Fruit fly (Drosophila melanogaster): ENCODE data around the gene obst-I.
A peak's percentile ranks its signal among the peaks of the same experiment; 100 is the strongest.

obst-I gene

DNA sequence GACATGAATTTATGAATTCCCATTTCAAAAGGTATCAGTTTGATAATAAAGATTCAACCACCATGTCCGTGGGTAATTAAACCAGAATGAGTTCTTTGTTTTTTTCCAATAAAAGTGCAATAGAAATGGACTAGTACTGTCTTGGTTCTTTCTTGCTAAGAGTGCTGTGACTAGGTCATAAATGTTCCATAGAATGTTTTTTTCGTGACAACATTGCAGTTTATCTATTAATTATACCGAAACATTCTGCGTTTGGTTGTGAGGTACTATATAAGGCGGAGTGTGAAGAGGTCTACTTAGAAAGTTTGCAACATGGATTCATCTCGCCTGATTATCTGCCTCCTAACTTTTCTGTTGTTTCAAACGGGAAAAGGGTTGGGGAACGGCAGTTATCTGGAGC lies at the start of gene obst-I:
Gene obst-I (plus strand): TSS at position 301 of the 400 bp plus-strand sequence.
- TF ChIP-seq GATAd (GFP tag; optimal IDR thresholded peaks at IDR 0.05) (no peak), Hr83 (GFP tag; optimal IDR thresholded peaks at IDR 0.05; ENCODE audit: poor library complexity, severe bottlenecking) (no peak), Hr78 (GFP tag; optimal IDR thresholded peaks at IDR 0.05) (no peak), dl (GFP tag; optimal IDR thresholded peaks at IDR 0.05; ENCODE audit: insufficient read depth in 1 of 2, partially characterized antibody in 2 of 2) (no peak), Abd-B (GFP tag; optimal IDR thresholded peaks at IDR 0.05) (no peak), Vsx2 (GFP tag; optimal IDR thresholded peaks at IDR 0.05; ENCODE audit: partially characterized antibody) (no peak), Myc (optimal IDR thresholded peaks at IDR 0.05) (no peak), brk (GFP tag; optimal IDR thresholded peaks at IDR 0.05) (no peak), lola (GFP tag; optimal IDR thresholded peaks at IDR 0.05) (no peak), OdsH (GFP tag; optimal IDR thresholded peaks at IDR 0.05) (no peak)

DNA sequence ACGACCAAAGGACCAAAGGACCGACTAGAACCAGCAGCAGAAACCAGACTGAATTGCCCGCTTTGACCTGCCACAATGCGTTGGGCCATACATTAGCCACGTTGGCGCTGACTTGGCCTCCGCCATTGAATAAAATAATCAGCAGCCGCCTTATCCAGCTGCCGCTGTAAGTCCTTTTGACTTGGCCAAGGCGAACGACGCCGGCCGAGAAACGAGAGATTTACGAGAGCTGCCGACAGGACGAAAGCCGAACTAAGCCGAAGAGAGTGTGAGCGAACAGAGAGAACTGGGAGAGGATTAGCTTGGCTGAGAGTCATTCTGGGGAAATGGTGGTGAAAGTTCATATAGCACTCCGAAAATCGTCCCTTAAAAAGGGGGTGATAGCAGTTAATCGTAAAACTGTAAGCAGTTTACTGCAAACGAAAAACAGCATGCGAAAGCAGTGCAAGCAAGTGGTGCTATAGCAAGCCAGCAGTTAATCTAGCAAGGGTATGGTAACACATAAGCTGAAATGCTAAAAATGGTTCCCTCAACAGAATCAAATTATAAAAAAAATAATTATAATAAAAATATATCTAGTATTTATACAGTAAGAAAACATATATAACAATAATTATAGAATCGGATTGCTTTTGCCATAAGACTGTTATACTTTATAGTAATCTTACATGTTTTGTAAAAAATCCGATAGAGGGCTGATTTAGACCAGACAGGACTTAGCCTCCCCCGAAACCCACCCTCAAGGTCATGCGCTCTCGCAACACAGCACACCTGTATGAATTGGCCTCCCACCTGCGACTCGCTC lies 39.1 kb upstream of the obst-I start:
- TF ChIP-seq HLH106 (tag; optimal IDR thresholded peaks at IDR 0.05) (no peak), Myc (optimal IDR thresholded peaks at IDR 0.05) (peak; percentile 46)

DNA sequence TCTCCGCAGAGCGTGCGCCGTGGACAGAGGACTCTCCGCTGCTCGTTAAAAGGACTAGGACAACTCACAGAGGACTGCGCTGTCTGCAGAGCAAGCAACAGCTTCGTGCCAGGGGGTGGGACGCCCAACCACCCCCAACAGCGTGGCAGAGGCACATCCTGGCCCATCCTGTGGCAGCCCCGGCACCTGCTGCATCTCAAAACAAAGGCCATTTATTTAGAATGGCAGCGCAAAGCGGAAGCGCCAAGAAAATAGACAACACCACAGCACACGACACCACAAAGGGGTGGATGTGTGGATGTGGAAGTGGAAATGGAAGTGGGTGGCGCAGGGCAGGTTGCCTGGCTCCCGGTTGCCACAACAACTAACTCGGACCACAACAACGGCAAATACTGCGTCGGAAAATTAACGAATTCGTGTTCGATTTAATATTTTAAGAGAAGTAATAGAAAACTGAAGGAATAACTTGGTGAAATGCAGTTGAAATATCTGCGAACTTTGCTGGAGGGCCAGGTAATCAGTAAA lies 38.4 kb upstream of the obst-I start, which contains the start of gene Oseg2:
Gene Oseg2 (plus strand): TSS at position 475 of the 525 bp plus-strand sequence.
- TF ChIP-seq dsf (GFP tag; optimal IDR thresholded peaks at IDR 0.05; ENCODE audit: borderline replicate concordance): no peak
- TF ChIP-seq Rel (GFP tag; optimal IDR thresholded peaks at IDR 0.05): no peak
- TF ChIP-seq Rel (tag; optimal IDR thresholded peaks at IDR 0.05): no peak
- no peak for TF ChIP-seq br (GFP tag; optimal IDR thresholded peaks at IDR 0.05)
- TF ChIP-seq lola (GFP tag; optimal IDR thresholded peaks at IDR 0.05): no peak
- TF ChIP-seq ey (GFP tag; optimal IDR thresholded peaks at IDR 0.05): no peak
- no peak for TF ChIP-seq Hr78 (GFP tag; optimal IDR thresholded peaks at IDR 0.05)
- TF ChIP-seq tai (GFP tag; optimal IDR thresholded peaks at IDR 0.05): no peak
- peak in 1 of 2 experiments; percentile 29 for TF ChIP-seq dl (GFP tag; optimal IDR thresholded peaks at IDR 0.05; ENCODE audit: insufficient read depth in 1 of 2, partially characterized antibody in 2 of 2)
- TF ChIP-seq Dfd (GFP tag; optimal IDR thresholded peaks at IDR 0.05): no peak
- TF ChIP-seq Dif (GFP tag; optimal IDR thresholded peaks at IDR 0.05; ENCODE audit: partially characterized antibody): peak; percentile 25
- no peak for TF ChIP-seq Vsx2 (GFP tag; optimal IDR thresholded peaks at IDR 0.05; ENCODE audit: partially characterized antibody)
- no peak for TF ChIP-seq foxo (GFP tag; optimal IDR thresholded peaks at IDR 0.05)
- no peak for TF ChIP-seq rgr (GFP tag; optimal IDR thresholded peaks at IDR 0.05)

DNA sequence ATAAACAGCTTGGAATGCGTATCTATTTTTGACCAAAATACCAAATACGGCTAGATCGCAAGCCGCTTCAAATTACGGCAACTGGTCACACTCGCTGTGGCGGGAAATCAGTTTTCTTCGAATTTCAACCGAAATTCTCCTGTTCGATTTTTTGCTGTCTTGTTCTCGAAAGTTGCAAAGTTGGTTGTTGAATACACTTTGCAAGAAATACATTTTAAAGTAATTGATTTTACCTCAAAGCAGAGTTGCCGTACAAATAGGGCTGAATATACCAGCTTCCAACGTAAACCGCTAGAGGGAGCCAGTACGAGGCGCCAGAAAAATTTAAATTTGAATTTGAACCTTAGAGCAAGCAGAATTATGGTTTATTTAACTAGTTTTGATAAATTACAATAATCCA lies 30.6 kb upstream of the obst-I start, which contains the start of gene CG9018:
Gene CG9018 (minus strand): TSS at position 43 of the 400 bp plus-strand sequence.
- no peak for TF ChIP-seq jim (GFP tag; optimal IDR thresholded peaks at IDR 0.05)
- TF ChIP-seq Vsx2 (GFP tag; optimal IDR thresholded peaks at IDR 0.05; ENCODE audit: partially characterized antibody): no peak
- peak; percentile 62 for TF ChIP-seq Myc (optimal IDR thresholded peaks at IDR 0.05)
- no peak for TF ChIP-seq psq (GFP tag; optimal IDR thresholded peaks at IDR 0.05)
- peak; percentile 12 for TF ChIP-seq Hr83 (GFP tag; optimal IDR thresholded peaks at IDR 0.05; ENCODE audit: poor library complexity, severe bottlenecking)
- TF ChIP-seq foxo (GFP tag; optimal IDR thresholded peaks at IDR 0.05): peak in 1 of 2 experiments; percentile 3

DNA sequence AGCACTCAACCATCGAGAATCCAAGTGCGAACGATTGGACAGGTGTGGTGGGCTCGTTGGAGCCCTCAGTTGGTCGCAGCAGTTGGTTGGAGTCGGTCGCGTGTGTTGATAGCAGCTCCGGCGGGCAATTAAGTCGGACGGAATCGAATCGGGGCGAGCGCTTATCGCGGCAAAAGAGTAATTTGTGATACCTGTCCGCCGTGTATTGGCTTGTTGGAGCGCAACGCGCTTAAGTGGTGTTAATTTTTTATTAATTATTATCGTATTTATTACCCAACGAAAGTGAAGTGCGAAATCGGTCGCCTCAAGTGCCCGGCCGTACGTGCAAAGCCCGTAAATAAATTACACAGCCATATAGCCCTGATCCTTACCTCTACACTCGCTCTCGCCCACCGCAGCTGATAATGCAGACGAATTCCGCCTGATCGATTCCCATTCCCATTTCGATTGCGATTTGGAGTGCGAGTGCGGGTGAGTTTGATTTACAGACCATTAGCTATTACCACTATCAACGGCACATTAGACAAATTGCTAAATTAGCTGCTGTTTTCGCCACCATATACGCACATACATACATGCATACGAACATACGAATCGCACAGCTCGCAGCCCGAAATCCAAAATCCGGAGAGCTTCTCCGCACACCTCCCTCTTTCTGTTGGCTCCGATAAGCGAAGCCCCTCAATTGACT lies 30.0 kb upstream of the obst-I start, which contains the start of gene ACXD:
Gene ACXD (plus strand): TSS at position 66 of the 691 bp plus-strand sequence.
- no peak for TF ChIP-seq Abd-B (GFP tag; optimal IDR thresholded peaks at IDR 0.05)
- no peak for TF ChIP-seq Hnf4 (GFP tag; optimal IDR thresholded peaks at IDR 0.05)
- TF ChIP-seq Rel (GFP tag; optimal IDR thresholded peaks at IDR 0.05): no peak
- TF ChIP-seq Rel (tag; optimal IDR thresholded peaks at IDR 0.05): peak; percentile 85
- peak; percentile 58 for TF ChIP-seq h (GFP tag; optimal IDR thresholded peaks at IDR 0.05)
- TF ChIP-seq CG32264 (GFP tag; optimal IDR thresholded peaks at IDR 0.05): no peak
- TF ChIP-seq Dif (GFP tag; optimal IDR thresholded peaks at IDR 0.05; ENCODE audit: partially characterized antibody): peak; percentile 26
- TF ChIP-seq sage (GFP tag; optimal IDR thresholded peaks at IDR 0.05): no peak
- TF ChIP-seq psq (GFP tag; optimal IDR thresholded peaks at IDR 0.05): no peak
- TF ChIP-seq ey (GFP tag; optimal IDR thresholded peaks at IDR 0.05): no peak
- TF ChIP-seq Vsx2 (GFP tag; optimal IDR thresholded peaks at IDR 0.05; ENCODE audit: partially characterized antibody): peak; percentile 35
- TF ChIP-seq Hr83 (GFP tag; optimal IDR thresholded peaks at IDR 0.05; ENCODE audit: poor library complexity, severe bottlenecking): peak; percentile 27
- TF ChIP-seq br (GFP tag; optimal IDR thresholded peaks at IDR 0.05): no peak
- no peak for TF ChIP-seq dmrt93B (GFP tag; optimal IDR thresholded peaks at IDR 0.05)
- no peak for TF ChIP-seq OdsH (GFP tag; optimal IDR thresholded peaks at IDR 0.05)
